Worm (Caenorhabditis elegans): ENCODE data around the gene cdc-25.2.

- TF ChIP-seq pha-4 (tag; optimal IDR thresholded peaks at IDR 0.05) (no peak), blmp-1 (tag; optimal IDR thresholded peaks at IDR 0.05) (no peak), tbx-8 (GFP tag; optimal IDR thresholded peaks at IDR 0.05) (no peak), unc-62 (GFP tag; optimal IDR thresholded peaks at IDR 0.05) (no peak), nhr-28 (tag; optimal IDR thresholded peaks at IDR 0.05) (no peak), snpc-4 (tag; optimal IDR thresholded peaks at IDR 0.05) (no peak), unc-120 (tag; optimal IDR thresholded peaks at IDR 0.05; ENCODE audit: poor library complexity, severe bottlenecking) (no peak), lin-13 (tag; optimal IDR thresholded peaks at IDR 0.05) (no peak), nhr-2 (tag; optimal IDR thresholded peaks at IDR 0.05) (no peak), cnd-1 (tag; optimal IDR thresholded peaks at IDR 0.05) (no peak), ceh-39 (tag; optimal IDR thresholded peaks at IDR 0.05) (no peak), nhr-76 (tag; optimal IDR thresholded peaks at IDR 0.05) (no peak), M03D4.4 (tag; optimal IDR thresholded peaks at IDR 0.05) (no peak), mab-5 (tag; optimal IDR thresholded peaks at IDR 0.05) (no peak)
Measured at ce11 chrV:1623429-1623828, 56.6 kb downstream of the cdc-25.2 start.

Measured in whole organism, mixed stage, embryonic.